Worm (Caenorhabditis elegans): ENCODE results near the gene C15F1.2.
A peak's percentile ranks its signal among the peaks of the same experiment; 100 is the strongest.

C15F1.2 gene

DNA sequence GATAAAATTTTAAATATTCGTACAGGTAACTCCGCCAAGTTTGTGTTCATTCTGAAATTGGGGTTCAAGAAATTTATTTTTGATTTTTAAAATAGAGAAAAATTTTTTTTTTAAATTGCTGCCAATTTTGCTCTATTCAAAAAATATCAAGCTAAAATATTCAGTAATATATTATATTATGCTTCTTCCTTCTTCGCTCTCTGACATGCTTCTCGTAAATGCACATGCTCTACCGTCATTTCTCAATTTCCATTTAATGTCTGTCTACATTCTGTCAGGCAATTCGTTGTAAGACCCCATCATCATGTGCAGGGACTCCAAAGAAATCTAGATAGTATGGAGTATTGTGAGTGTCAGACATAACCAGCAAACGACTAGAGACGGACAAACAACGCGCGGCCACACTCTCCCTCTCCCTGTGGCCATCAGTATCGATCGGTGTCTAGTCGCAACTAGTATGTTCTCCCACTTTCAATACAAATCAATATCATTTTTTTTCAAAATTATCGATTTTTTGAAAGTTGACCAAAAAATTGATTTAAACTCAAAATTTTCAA lies 28.4 kb upstream of the C15F1.2 start, which contains the start of the genes malt-1 and ceh-38 (continued):
- peak; percentile 98 for TF ChIP-seq lin-14 (GFP tag; optimal IDR thresholded peaks at IDR 0.05)
- TF ChIP-seq mab-9 (GFP tag; IDR thresholded peaks at IDR 0.05), result peak; percentile 80
- TF ChIP-seq vab-15 (tag; optimal IDR thresholded peaks at IDR 0.05), result peak; percentile 78
- TF ChIP-seq elt-3 (tag; optimal IDR thresholded peaks at IDR 0.05), result peak in 3 of 6 experiments; percentile 19 to 76 (median 75)
- peak; percentile 78 for TF ChIP-seq mef-2 (tag; optimal IDR thresholded peaks at IDR 0.05)
- peak; percentile 89 for TF ChIP-seq isw-1 (GFP tag; IDR thresholded peaks at IDR 0.05)
- peak; percentile 93 for TF ChIP-seq snpc-4 (tag; optimal IDR thresholded peaks at IDR 0.05)
- TF ChIP-seq zag-1 (tag; optimal IDR thresholded peaks at IDR 0.05), result peak; percentile 96
- peak; percentile 84 for TF ChIP-seq ceh-63 (GFP tag; optimal IDR thresholded peaks at IDR 0.05)
- TF ChIP-seq dsc-1 (tag; optimal IDR thresholded peaks at IDR 0.05), result peak; percentile 92
- TF ChIP-seq ama-1 (optimal IDR thresholded peaks at IDR 0.05), result peak; percentile 81
- TF ChIP-seq fkh-10 (GFP tag; optimal IDR thresholded peaks at IDR 0.05), result peak; percentile 84
- peak; percentile 90 to 94 for TF ChIP-seq efl-1 (optimal IDR thresholded peaks at IDR 0.05)
- TF ChIP-seq efl-1 (GFP tag; optimal IDR thresholded peaks at IDR 0.05 in 1 of 2), result peak; percentile 77 to 98
- peak; percentile 96 for TF ChIP-seq tbx-2 (tag; optimal IDR thresholded peaks at IDR 0.05)
- TF ChIP-seq fkh-8 (tag; optimal IDR thresholded peaks at IDR 0.05), result peak; percentile 97
- TF ChIP-seq lin-15B (tag; optimal IDR thresholded peaks at IDR 0.05), result peak; percentile 74
- peak; percentile 92 for TF ChIP-seq nhr-19 (GFP tag; conservative IDR thresholded peaks at IDR 0.05)
- no peak for TF ChIP-seq ets-5 (GFP tag; IDR thresholded peaks at IDR 0.05)
- peak; percentile 64 for TF ChIP-seq F16B12.6 (tag; optimal IDR thresholded peaks at IDR 0.05)
- TF ChIP-seq lsy-2 (tag; optimal IDR thresholded peaks at IDR 0.05), result peak; percentile 96 to 98
- TF ChIP-seq lin-13 (GFP tag; optimal IDR thresholded peaks at IDR 0.05), result peak; percentile 96
- no peak for TF ChIP-seq tlp-1 (tag; optimal IDR thresholded peaks at IDR 0.05)
- TF ChIP-seq nhr-47 (tag; optimal IDR thresholded peaks at IDR 0.05), result peak; percentile 96
- TF ChIP-seq Y116A8C.19 (tag; optimal IDR thresholded peaks at IDR 0.05; ENCODE audit: borderline replicate concordance), result no peak
- TF ChIP-seq pax-3 (tag; optimal IDR thresholded peaks at IDR 0.05), result peak; percentile 86
- peak; percentile 86 for TF ChIP-seq blmp-1 (tag; optimal IDR thresholded peaks at IDR 0.05)
- TF ChIP-seq ceh-82 (tag; optimal IDR thresholded peaks at IDR 0.05), result peak; percentile 81 to 94 (median 84)
- TF ChIP-seq nhr-28 (tag; optimal IDR thresholded peaks at IDR 0.05), result no peak
- TF ChIP-seq nhr-12 (tag; optimal IDR thresholded peaks at IDR 0.05), result no peak
- TF ChIP-seq nhr-20 (tag; optimal IDR thresholded peaks at IDR 0.05), result peak; percentile 96
- no peak for TF ChIP-seq unc-62 (GFP tag; optimal IDR thresholded peaks at IDR 0.05)
- peak; percentile 84 for TF ChIP-seq ceh-88 (GFP tag; IDR thresholded peaks at IDR 0.05)
- TF ChIP-seq zip-4 (GFP tag; optimal IDR thresholded peaks at IDR 0.05), result peak; percentile 66
- peak; percentile 88 for TF ChIP-seq egl-13 (tag; optimal IDR thresholded peaks at IDR 0.05)
- no peak for TF ChIP-seq ces-1 (GFP tag; optimal IDR thresholded peaks at IDR 0.05)
- peak; percentile 32 for TF ChIP-seq unc-130 (tag; optimal IDR thresholded peaks at IDR 0.05)

- TF ChIP-seq unc-130 (tag; optimal IDR thresholded peaks at IDR 0.05) (no peak), dsc-1 (tag; optimal IDR thresholded peaks at IDR 0.05) (no peak), ztf-4 (tag; optimal IDR thresholded peaks at IDR 0.05) (peak; percentile 10), aly-2 (tag; optimal IDR thresholded peaks at IDR 0.05) (peak; percentile 7)
Observed at ce11 chrII:6955084-6955697, 24.6 kb upstream of the C15F1.2 start.

DNA sequence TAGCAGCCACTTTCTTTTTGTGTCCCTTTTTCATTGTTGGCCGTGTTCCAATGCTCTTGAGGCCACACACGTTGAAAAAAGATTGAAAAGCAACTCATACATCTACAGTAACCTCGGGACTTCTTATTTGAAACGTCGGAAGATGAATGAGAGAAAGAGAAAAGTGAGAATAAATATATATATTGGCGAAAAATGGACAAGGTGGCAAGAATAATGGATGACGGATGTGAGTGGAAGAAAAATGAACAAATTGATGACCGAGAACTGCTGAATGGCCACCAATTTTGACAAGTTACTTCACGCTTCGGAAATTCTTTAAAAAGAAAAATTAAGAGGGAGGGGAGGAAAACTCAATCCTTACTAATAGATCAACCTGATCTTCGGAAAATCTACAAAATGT lies 21.6 kb upstream of the C15F1.2 start:
- TF ChIP-seq lin-14 (GFP tag; optimal IDR thresholded peaks at IDR 0.05), result no peak
- no peak for TF ChIP-seq lin-15B (tag; optimal IDR thresholded peaks at IDR 0.05)
- no peak for TF ChIP-seq nhr-20 (tag; optimal IDR thresholded peaks at IDR 0.05)
- TF ChIP-seq isw-1 (GFP tag; IDR thresholded peaks at IDR 0.05), result no peak
- no peak for TF ChIP-seq unc-86 (tag; optimal IDR thresholded peaks at IDR 0.05)
- no peak for TF ChIP-seq ceh-88 (GFP tag; IDR thresholded peaks at IDR 0.05)
- no peak for TF ChIP-seq fkh-8 (tag; optimal IDR thresholded peaks at IDR 0.05)
